Worm (Caenorhabditis elegans) whole organism, L2 larva: Measurements from ENCODE around the gene Y7A5A.24.

ENCODE experiments used
- ceh-16 ChIP-seq: fragments of 150-350 bp; optimal IDR thresholded peaks from 2 replicates; lab custom pipeline; 2014; ENCODE audit warnings: missing biosample characterization, missing genetic modification characterization
- egl-27 ChIP-seq: sonication (generic microtip); optimal IDR thresholded peaks from 3 replicates; lab custom pipeline; 2017; ENCODE audit warnings: missing biosample characterization, missing genetic modification reagents, missing genetic modification characterization
- fos-1 ChIP-seq: fragments of 150-350 bp; optimal IDR thresholded peaks from 2 replicates; lab custom pipeline; 2014; ENCODE audit warnings: missing biosample characterization, missing genetic modification characterization
- lin-11 ChIP-seq: fragments of 150-350 bp; sonication (generic microtip); optimal IDR thresholded peaks from 2 replicates; lab custom pipeline; 2014; ENCODE audit warnings: missing biosample characterization, missing genetic modification characterization, inconsistent platforms, mixed read lengths
- lsy-2 ChIP-seq, 2 experiments: fragments of 150-350 bp in 1 of 2; sonication (generic microtip) in 1 of 2; optimal IDR thresholded peaks; 2 replicates each; lab custom pipeline; 2014 to 2017; ENCODE audit warnings: missing biosample characterization in 2 of 2, missing genetic modification characterization in 2 of 2
- nhr-23 ChIP-seq: fragments of 150-350 bp; optimal IDR thresholded peaks from 2 replicates; lab custom pipeline; 2014; ENCODE audit warnings: missing biosample characterization, missing genetic modification reagents, missing genetic modification characterization
- nhr-237 ChIP-seq: fragments of 150-350 bp; optimal IDR thresholded peaks from 2 replicates; lab custom pipeline; 2014; ENCODE audit warnings: missing biosample characterization, missing genetic modification characterization
- nhr-25 ChIP-seq: fragments of 150-350 bp; sonication (generic microtip); optimal IDR thresholded peaks from 3 replicates; lab custom pipeline; 2014; ENCODE audit warnings: missing biosample characterization, missing genetic modification characterization
- nhr-77 ChIP-seq: fragments of 150-350 bp; optimal IDR thresholded peaks from 2 replicates; lab custom pipeline; 2014; ENCODE audit warnings: missing biosample characterization, missing genetic modification characterization
- sem-4 ChIP-seq: fragments of 150-350 bp; optimal IDR thresholded peaks from 2 replicates; lab custom pipeline; 2014; ENCODE audit warnings: missing biosample characterization, missing genetic modification reagents, missing genetic modification characterization
- unc-39 ChIP-seq: fragments of 150-350 bp; optimal IDR thresholded peaks from 2 replicates; lab custom pipeline; 2014; ENCODE audit warnings: missing biosample characterization, missing genetic modification characterization
- ztf-1 ChIP-seq: fragments of 200-800 bp; sonication (Bioruptor generic); conservative IDR thresholded peaks from 2 replicates; pipeline ENCODE4 v1.3.6; 2022; ENCODE audit warnings: missing genetic modification characterization, missing compliant biosample characterization
- ztf-11 ChIP-seq: sonication (generic microtip); optimal IDR thresholded peaks from 2 replicates; lab custom pipeline; 2017; ENCODE audit warnings: missing biosample characterization, missing genetic modification characterization
- ztf-4 ChIP-seq: fragments of 150-350 bp; optimal IDR thresholded peaks from 2 replicates; lab custom pipeline; 2014; ENCODE audit warnings: missing biosample characterization, missing genetic modification characterization

DNA sequence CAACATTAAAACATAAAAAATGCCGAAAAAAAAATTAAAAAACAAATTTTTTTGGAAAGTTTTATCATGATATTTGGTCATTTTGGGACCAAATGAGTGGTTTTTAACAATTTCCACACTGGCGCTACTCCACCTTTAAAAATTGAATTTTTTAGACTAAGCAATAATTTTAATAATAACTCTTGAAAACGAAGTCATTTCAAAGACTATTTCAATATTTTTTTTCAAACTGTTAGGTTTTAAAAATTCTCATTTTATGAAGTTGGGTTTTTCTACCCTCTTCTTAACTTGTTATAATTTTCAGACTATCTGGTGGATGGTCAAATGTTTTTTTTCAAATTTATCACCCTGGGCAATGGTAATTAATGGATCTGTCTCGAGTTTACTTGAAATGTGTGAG lies 40.3 kb upstream of the Y7A5A.24 start, which contains the start of gene Y7A5A.8:
- TF ChIP-seq ztf-11 (tag; lab: Kevin White, UChicago) (no peak), egl-27 (tag; lab: Kevin White, UChicago) (no peak), ztf-1 (GFP tag; lab: Robert Waterston, UW) (no peak), nhr-77 (tag; lab: Kevin White, UChicago) (no peak), unc-39 (tag; lab: Kevin White, UChicago) (no peak), ztf-4 (tag; lab: Kevin White, UChicago) (no peak), fos-1 (tag; lab: Kevin White, UChicago) (no peak), lin-11 (tag; lab: Kevin White, UChicago) (no peak), lsy-2 (tag; optimal IDR thresholded peaks at IDR 0.05; lab: Kevin White, UChicago) (no peak), ceh-16 (tag; lab: Kevin White, UChicago) (no peak), nhr-25 (tag; lab: Kevin White, UChicago) (no peak), nhr-23 (no peak), nhr-237 (no peak), sem-4 (no peak)
